Fruit fly (Drosophila melanogaster): Measurements from ENCODE around the gene pb.

dm6 chr3R:6744036-6744435 is 2.2 kb upstream of the pb start, which contains the start of gene zen2:
- TF ChIP-seq net (GFP tag; optimal IDR thresholded peaks at IDR 0.05): no peak
- TF ChIP-seq pdm3 (GFP tag; optimal IDR thresholded peaks at IDR 0.05): no peak
- TF ChIP-seq Hr39 (GFP tag; optimal IDR thresholded peaks at IDR 0.05): no peak
- no peak for TF ChIP-seq Ets96B (tag; optimal IDR thresholded peaks at IDR 0.05)
- TF ChIP-seq svp (GFP tag): no peak
- no peak for TF ChIP-seq vri (GFP tag; optimal IDR thresholded peaks at IDR 0.05)
- no peak for TF ChIP-seq Sox102F (GFP tag; optimal IDR thresholded peaks at IDR 0.05)
- TF ChIP-seq lz (GFP tag; optimal IDR thresholded peaks at IDR 0.05): no peak
- no peak for TF ChIP-seq Smox (GFP tag; optimal IDR thresholded peaks at IDR 0.05)
- TF ChIP-seq acj6 (GFP tag; optimal IDR thresholded peaks at IDR 0.05): no peak
- TF ChIP-seq Hr38 (GFP tag; optimal IDR thresholded peaks at IDR 0.05): no peak
- no peak for TF ChIP-seq CG8632 (GFP tag; optimal IDR thresholded peaks at IDR 0.05)
- TF ChIP-seq CG11902 (GFP tag; optimal IDR thresholded peaks at IDR 0.05): no peak
